Fruit fly (Drosophila melanogaster): ENCODE data around the gene CG32284.

The CG32284 gene

DNA sequence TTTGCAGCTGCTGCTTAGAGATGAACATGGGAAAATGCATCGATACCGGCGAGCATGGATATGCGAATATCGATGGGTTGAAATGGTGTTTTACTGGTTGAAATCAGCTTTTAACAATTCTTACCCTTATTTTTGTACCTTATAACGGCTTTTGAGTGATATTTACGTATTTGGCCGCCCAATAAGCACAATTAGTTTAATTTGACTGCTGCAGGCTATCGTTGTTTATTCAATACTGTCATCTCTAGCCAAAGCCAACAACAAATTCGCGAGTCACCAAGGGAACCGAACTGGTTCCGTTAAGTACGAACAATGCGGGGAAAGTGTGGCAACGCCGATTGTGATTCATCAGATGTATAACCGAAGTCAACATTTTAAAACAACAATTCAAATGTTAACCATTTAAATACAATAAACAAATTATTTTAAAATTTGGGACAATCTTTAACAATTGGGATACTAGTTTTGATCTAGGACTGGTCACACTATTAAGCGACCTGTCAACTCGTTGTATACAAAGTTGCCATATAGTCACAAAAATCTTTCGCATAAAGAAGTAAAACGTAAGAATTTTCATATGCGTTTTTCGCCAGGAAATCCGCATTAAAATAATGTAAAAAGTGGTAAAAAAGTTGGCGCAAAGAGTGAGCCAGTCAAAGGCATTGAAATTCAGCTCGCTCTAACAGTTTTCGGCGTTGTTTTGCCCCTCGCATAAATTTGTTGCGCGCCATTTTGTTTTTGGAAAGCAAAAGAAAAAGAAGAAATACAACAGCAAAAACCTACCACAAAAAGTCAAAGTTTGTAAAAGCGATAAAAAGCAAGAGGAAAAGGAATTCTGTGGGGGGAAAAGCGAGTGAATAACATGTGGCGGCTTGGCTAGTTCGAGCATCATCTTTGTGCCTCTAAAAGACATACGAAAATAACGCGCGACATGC lies 38.1 kb upstream of the CG32284 start, which contains the start of the genes Usp5 and BtbVII (continued):
- no peak for TF ChIP-seq ap (GFP tag; IDR thresholded peaks at IDR 0.05)
- TF ChIP-seq CG11085 (GFP tag; IDR thresholded peaks at IDR 0.05): no peak
- TF ChIP-seq fd64A (GFP tag; optimal IDR thresholded peaks at IDR 0.05): no peak
- peak; percentile 46 for TF ChIP-seq ewg (GFP tag; optimal IDR thresholded peaks at IDR 0.05)
- no peak for TF ChIP-seq pros (GFP tag; optimal IDR thresholded peaks at IDR 0.05)
- peak; percentile 29 for TF ChIP-seq CG11398 (GFP tag; optimal IDR thresholded peaks at IDR 0.05)
- no peak for TF ChIP-seq Hr78 (GFP tag; optimal IDR thresholded peaks at IDR 0.05)
- TF ChIP-seq CG11247 (GFP tag; IDR thresholded peaks at IDR 0.05): peak; percentile 48; the same call in 1 of the 2 replicates
- no peak for TF ChIP-seq CG17612 (GFP tag; IDR thresholded peaks at IDR 0.05)
- TF ChIP-seq Sry-δ (GFP tag; optimal IDR thresholded peaks at IDR 0.05): peak; percentile 96
- peak; percentile 83 for TF ChIP-seq CG1603 (tag; optimal IDR thresholded peaks at IDR 0.05)
- peak; percentile 71; the same call in 1 of the 2 replicates for TF ChIP-seq vvl (GFP tag; IDR thresholded peaks at IDR 0.05)
- TF ChIP-seq gsb (GFP tag; IDR thresholded peaks at IDR 0.05): no peak
- TF ChIP-seq CG14710 (tag; optimal IDR thresholded peaks at IDR 0.05): peak; percentile 73
- TF ChIP-seq CG12155 (GFP tag; optimal IDR thresholded peaks at IDR 0.05): peak; percentile 45
- peak; percentile 61 to 69 for TF ChIP-seq Pdp1 (GFP tag; optimal IDR thresholded peaks at IDR 0.05)
- TF ChIP-seq CG12391 (tag; optimal IDR thresholded peaks at IDR 0.05): peak; percentile 67
- TF ChIP-seq CHES-1-like (GFP tag; optimal IDR thresholded peaks at IDR 0.05): peak; percentile 62
- 0 out of 2 replicates have a peak, but pooled peaks have one; percentile 17 for TF ChIP-seq peb (GFP tag; IDR thresholded peaks at IDR 0.05)
- TF ChIP-seq Vsx1 (GFP tag; optimal IDR thresholded peaks at IDR 0.05): no peak
- TF ChIP-seq Bteb2 (GFP tag; optimal IDR thresholded peaks at IDR 0.05): peak; percentile 57
- peak; percentile 34; the same call in 1 of the 2 replicates for TF ChIP-seq CG14014 (GFP tag; IDR thresholded peaks at IDR 0.05)
- TF ChIP-seq bab2 (GFP tag; optimal IDR thresholded peaks at IDR 0.05): peak; percentile 56
- no peak for TF ChIP-seq D19A (tag; optimal IDR thresholded peaks at IDR 0.05)
- TF ChIP-seq br (optimal IDR thresholded peaks at IDR 0.05): no peak
- TF ChIP-seq CG6854 (GFP tag; optimal IDR thresholded peaks at IDR 0.05): no peak
- no peak for TF ChIP-seq CG2202 (tag; optimal IDR thresholded peaks at IDR 0.05)
- TF ChIP-seq Stat92E (GFP tag; optimal IDR thresholded peaks at IDR 0.05): peak in 1 of 3 experiments; percentile 13
- peak; percentile 90 for TF ChIP-seq mld (GFP tag; IDR thresholded peaks at IDR 0.05; ENCODE audit: partially characterized antibody)
- TF ChIP-seq CG1024 (GFP tag; IDR thresholded peaks at IDR 0.05): no peak
- peak; percentile 58 for TF ChIP-seq HmgD (GFP tag; optimal IDR thresholded peaks at IDR 0.05)
- TF ChIP-seq tap (tag; optimal IDR thresholded peaks at IDR 0.05): no peak
- TF ChIP-seq unpg (GFP tag; optimal IDR thresholded peaks at IDR 0.05): peak; percentile 51
- TF ChIP-seq CG11723 (GFP tag; optimal IDR thresholded peaks at IDR 0.05): no peak
- TF ChIP-seq CG12071 (GFP tag; optimal IDR thresholded peaks at IDR 0.05): no peak
- TF ChIP-seq CG11696 (GFP tag; IDR thresholded peaks at IDR 0.05): 0 out of 2 replicates have a peak, but pooled peaks have one; percentile 33
- TF ChIP-seq CG2120 (GFP tag; optimal IDR thresholded peaks at IDR 0.05): peak; percentile 84
- peak; percentile 2 for TF ChIP-seq Nf-YC (tag; optimal IDR thresholded peaks at IDR 0.05)
- no peak for TF ChIP-seq Dip2 (GFP tag; IDR thresholded peaks at IDR 0.05)
- no peak for TF ChIP-seq seq (GFP tag; IDR thresholded peaks at IDR 0.05)
- peak; percentile 23 for TF ChIP-seq Meics (GFP tag; optimal IDR thresholded peaks at IDR 0.05)
- no peak for TF ChIP-seq salm (tag; optimal IDR thresholded peaks at IDR 0.05)
- TF ChIP-seq sd (tag; optimal IDR thresholded peaks at IDR 0.05): peak; percentile 18
- TF ChIP-seq CG17568 (GFP tag; optimal IDR thresholded peaks at IDR 0.05): no peak
- TF ChIP-seq CG12942 (GFP tag; optimal IDR thresholded peaks at IDR 0.05): peak; percentile 50
- TF ChIP-seq Doc2 (GFP tag; IDR thresholded peaks at IDR 0.05): no peak
- TF ChIP-seq CG11093 (GFP tag; IDR thresholded peaks at IDR 0.05): no peak
- peak; percentile 77 for TF ChIP-seq B-H2 (GFP tag; optimal IDR thresholded peaks at IDR 0.05)

All from whole organism, embryonic.